Fruit fly (Drosophila melanogaster) whole organism, embryonic: ENCODE data around the gene Gos28.

ENCODE experiments used
- Blimp-1 ChIP-seq: fragments of 200-800 bp; sonication (Bioruptor generic); optimal IDR thresholded peaks from 3 replicates; lab custom pipeline; 2018; ENCODE audit warnings: missing biosample characterization, missing genetic modification characterization, mild to moderate bottlenecking, moderate library complexity, missing genetic modification reagents
- C15 ChIP-seq: fragments of 200-800 bp; sonication (Bioruptor generic); IDR thresholded peaks from 3 replicates; pipeline ENCODE4 v1.3.6; 2022; ENCODE audit warnings: missing biosample characterization, missing genetic modification characterization
- CG10147 ChIP-seq: fragments of 200-800 bp; sonication (Bioruptor generic); optimal IDR thresholded peaks from 2 replicates; lab custom pipeline; 2019; ENCODE audit warnings: missing biosample characterization, mild to moderate bottlenecking, missing genetic modification characterization, moderate library complexity
- CG10209 ChIP-seq: fragments of 200-800 bp; sonication (Bioruptor generic); optimal IDR thresholded peaks from 3 replicates; lab custom pipeline; 2017; ENCODE audit warnings: missing biosample characterization, mild to moderate bottlenecking, missing genetic modification characterization, missing genetic modification reagents
- CG14050 ChIP-seq: fragments of 200-800 bp; sonication (Bioruptor generic); IDR thresholded peaks from 3 replicates; pipeline ENCODE4 v1.3.6; 2022; ENCODE audit warnings: missing biosample characterization, missing genetic modification characterization
- CG14965 ChIP-seq: fragments of 200-800 bp; sonication (Bioruptor generic); optimal IDR thresholded peaks from 2 replicates; lab custom pipeline; 2016; ENCODE audit warnings: missing biosample characterization, missing genetic modification characterization, borderline replicate concordance
- CG15073 ChIP-seq: fragments of 200-800 bp; sonication (Bioruptor generic); optimal IDR thresholded peaks from 2 replicates; lab custom pipeline; 2016; ENCODE audit warnings: missing biosample characterization, missing genetic modification characterization
- CG15696 ChIP-seq: fragments of 200-800 bp; sonication (Bioruptor generic); optimal IDR thresholded peaks from 2 replicates; lab custom pipeline; 2019; ENCODE audit warnings: missing biosample characterization, mild to moderate bottlenecking, missing genetic modification characterization, moderate library complexity
- CG1603 ChIP-seq: fragments of 200-800 bp; sonication (Bioruptor generic); optimal IDR thresholded peaks from 2 replicates; lab custom pipeline; 2019; ENCODE audit warnings: missing biosample characterization, mild to moderate bottlenecking, missing genetic modification characterization, moderate library complexity
- CG17361 ChIP-seq: fragments of 200-800 bp; sonication (Bioruptor generic); IDR thresholded peaks from 3 replicates; pipeline ENCODE4 v1.3.6; 2022; ENCODE audit warnings: missing biosample characterization, missing genetic modification characterization
- CG17912 ChIP-seq: fragments of 200-800 bp; sonication (Bioruptor generic); optimal IDR thresholded peaks from 2 replicates; lab custom pipeline; 2018; ENCODE audit warnings: missing biosample characterization, mild to moderate bottlenecking, missing genetic modification characterization
- CG30403 ChIP-seq: fragments of 200-800 bp; sonication (Bioruptor generic); optimal IDR thresholded peaks from 3 replicates; lab custom pipeline; 2016; ENCODE audit warnings: missing biosample characterization, missing genetic modification characterization
- CG32532 ChIP-seq: fragments of 200-800 bp; sonication (Bioruptor generic); IDR thresholded peaks from 2 replicates; pipeline ENCODE4 v1.3.6; 2022; ENCODE audit warnings: missing biosample characterization, missing genetic modification characterization
- CG3407 ChIP-seq: fragments of 200-800 bp; sonication (Bioruptor generic); optimal IDR thresholded peaks from 2 replicates; lab custom pipeline; 2018; ENCODE audit warnings: missing biosample characterization, mild to moderate bottlenecking, missing genetic modification characterization
- CG4328 ChIP-seq: fragments of 200-800 bp; sonication (Bioruptor generic); optimal IDR thresholded peaks from 3 replicates; lab custom pipeline; 2017; ENCODE audit warnings: missing biosample characterization, missing genetic modification reagents, missing genetic modification characterization
- CG6272 ChIP-seq: fragments of 200-800 bp; sonication (Bioruptor generic); IDR thresholded peaks from 2 replicates; pipeline ENCODE4 v1.3.6; 2022; ENCODE audit warnings: missing biosample characterization, missing genetic modification characterization
- CG6689 ChIP-seq: fragments of 200-800 bp; sonication (Bioruptor generic); IDR thresholded peaks from 2 replicates; pipeline ENCODE4 v1.3.6; 2022; ENCODE audit warnings: missing biosample characterization, missing genetic modification characterization
- CG6791 ChIP-seq: fragments of 200-800 bp; sonication (Bioruptor generic); IDR thresholded peaks from 3 replicates; pipeline ENCODE4 v1.3.6; 2022; ENCODE audit warnings: missing biosample characterization, missing genetic modification characterization; ENCODE audit not compliant: partially characterized antibody
- CG8281 ChIP-seq: fragments of 200-800 bp; sonication (Bioruptor generic); optimal IDR thresholded peaks from 2 replicates; lab custom pipeline; 2018; ENCODE audit warnings: missing biosample characterization, mild to moderate bottlenecking, missing genetic modification characterization, moderate library complexity
- CG9817 ChIP-seq: fragments of 200-800 bp; sonication (Bioruptor generic); optimal IDR thresholded peaks from 2 replicates; lab custom pipeline; 2018; ENCODE audit warnings: missing biosample characterization, mild to moderate bottlenecking, missing genetic modification characterization, moderate library complexity
- CkIIα-i1 ChIP-seq: fragments of 200-800 bp; sonication (Bioruptor generic); IDR thresholded peaks from 2 replicates; pipeline ENCODE4 v1.3.6; 2022; ENCODE audit warnings: missing biosample characterization, missing genetic modification characterization
- Dip3 ChIP-seq: fragments of 200-800 bp; sonication (Bioruptor generic); optimal IDR thresholded peaks from 3 replicates; lab custom pipeline; 2016; ENCODE audit warnings: missing biosample characterization, missing genetic modification characterization
- Ets97D ChIP-seq: fragments of 200-800 bp; sonication (Bioruptor generic); optimal IDR thresholded peaks from 3 replicates; lab custom pipeline; 2016; ENCODE audit warnings: missing biosample characterization, missing genetic modification characterization
- MTF-1 ChIP-seq: fragments of 200-800 bp; sonication (Bioruptor generic); optimal IDR thresholded peaks from 2 replicates; lab custom pipeline; 2018; ENCODE audit warnings: missing biosample characterization, mild to moderate bottlenecking, missing genetic modification characterization, borderline replicate concordance
- Meics ChIP-seq: fragments of 200-800 bp; sonication (Bioruptor generic); optimal IDR thresholded peaks from 2 replicates; lab custom pipeline; 2017; ENCODE audit warnings: missing biosample characterization, mild to moderate bottlenecking, missing genetic modification characterization
- NFAT ChIP-seq: fragments of 200-800 bp; sonication (Bioruptor generic); IDR thresholded peaks from 2 replicates; pipeline ENCODE4 v1.3.6; 2022; ENCODE audit warnings: missing biosample characterization, missing genetic modification characterization
- Nf-YC ChIP-seq: fragments of 200-800 bp; optimal IDR thresholded peaks from 3 replicates; lab custom pipeline; 2019; ENCODE audit warnings: missing biosample characterization, mild to moderate bottlenecking, missing genetic modification characterization, moderate library complexity
- Ptx1 ChIP-seq: fragments of 200-800 bp; sonication (Bioruptor generic); IDR thresholded peaks from 2 replicates; pipeline ENCODE4 v1.3.6; 2022; ENCODE audit warnings: missing biosample characterization, missing genetic modification characterization
- Trl ChIP-seq, 3 experiments: fragments of >200 bp in 2 of 3; fragments of 200-800 bp in 1 of 3; sonication (Bioruptor generic) in 1 of 3; optimal IDR thresholded peaks; 2 replicates in 1 of 3; 3 replicates in 2 of 3; lab custom pipeline; 2016 to 2017; ENCODE audit warnings: missing biosample characterization in 1 of 3, missing genetic modification characterization in 1 of 3
- Xrp1 ChIP-seq: fragments of 200-800 bp; sonication (Bioruptor generic); IDR thresholded peaks from 2 replicates; pipeline ENCODE4 v1.3.6; 2022; ENCODE audit warnings: missing biosample characterization, missing genetic modification characterization
- amos ChIP-seq: fragments of 200-800 bp; sonication (Bioruptor generic); IDR thresholded peaks from 2 replicates; pipeline ENCODE4 v1.3.6; 2022; ENCODE audit warnings: missing biosample characterization, missing genetic modification characterization; ENCODE audit not compliant: partially characterized antibody
- bab2 ChIP-seq: fragments of 200-800 bp; sonication (Bioruptor generic); optimal IDR thresholded peaks from 2 replicates; lab custom pipeline; 2016; ENCODE audit warnings: missing biosample characterization, missing genetic modification characterization
- bsh ChIP-seq, 2 experiments: fragments of 200-800 bp; sonication (Bioruptor generic); optimal IDR thresholded peaks; 2 replicates each; lab custom pipeline; 2017 to 2018; ENCODE audit warnings: mild to moderate bottlenecking in 2 of 2, missing biosample characterization in 2 of 2, missing genetic modification characterization in 2 of 2, moderate library complexity in 1 of 2
- chif ChIP-seq, 2 experiments: fragments of 200-800 bp; sonication (Bioruptor generic); optimal IDR thresholded peaks; 3 replicates each; lab custom pipeline; 2016; ENCODE audit warnings: missing biosample characterization in 2 of 2, missing genetic modification characterization in 2 of 2
- chinmo ChIP-seq: fragments of 200-800 bp; sonication (Bioruptor generic); IDR thresholded peaks from 4 replicates; pipeline ENCODE4 v1.3.6; 2022; ENCODE audit warnings: missing biosample characterization, missing genetic modification characterization; ENCODE audit not compliant: partially characterized antibody
- disco-r ChIP-seq: fragments of 200-800 bp; sonication (Bioruptor generic); optimal IDR thresholded peaks from 2 replicates; lab custom pipeline; 2016; ENCODE audit warnings: missing biosample characterization, missing genetic modification characterization
- ewg ChIP-seq: fragments of 200-800 bp; sonication (Bioruptor generic); optimal IDR thresholded peaks from 3 replicates; lab custom pipeline; 2017; ENCODE audit warnings: mild to moderate bottlenecking, missing biosample characterization, missing genetic modification reagents, missing genetic modification characterization
- gcm2 ChIP-seq: fragments of 200-800 bp; sonication (Bioruptor generic); optimal IDR thresholded peaks from 2 replicates; lab custom pipeline; 2016; ENCODE audit warnings: missing biosample characterization, missing genetic modification characterization
- gsb-n ChIP-seq: fragments of 200-800 bp; sonication (Bioruptor generic); optimal IDR thresholded peaks from 3 replicates; lab custom pipeline; 2018; ENCODE audit warnings: missing biosample characterization, mild to moderate bottlenecking, missing genetic modification characterization
- ind ChIP-seq: fragments of 200-800 bp; sonication (Bioruptor generic); optimal IDR thresholded peaks from 3 replicates; lab custom pipeline; 2016; ENCODE audit warnings: missing biosample characterization, missing genetic modification characterization
- kni ChIP-seq: fragments of 200-800 bp; sonication (Bioruptor generic); optimal IDR thresholded peaks from 3 replicates; lab custom pipeline; 2017; ENCODE audit warnings: mild to moderate bottlenecking, missing biosample characterization, missing genetic modification reagents, missing genetic modification characterization
- mam ChIP-seq: fragments of 200-800 bp; sonication (Bioruptor generic); optimal IDR thresholded peaks from 3 replicates; lab custom pipeline; 2016; ENCODE audit warnings: missing biosample characterization, missing genetic modification characterization
- nerfin-1 ChIP-seq: fragments of 200-800 bp; sonication (Bioruptor generic); optimal IDR thresholded peaks from 3 replicates; lab custom pipeline; 2019; ENCODE audit warnings: missing biosample characterization, mild to moderate bottlenecking, missing genetic modification characterization, moderate library complexity
- rib ChIP-seq: fragments of 200-800 bp; sonication (Bioruptor generic); IDR thresholded peaks from 2 replicates; pipeline ENCODE4 v1.3.6; 2022; ENCODE audit warnings: missing biosample characterization, missing genetic modification characterization
- run ChIP-seq: fragments of 200-800 bp; sonication (Bioruptor generic); optimal IDR thresholded peaks from 3 replicates; lab custom pipeline; 2018; ENCODE audit warnings: missing biosample characterization, mild to moderate bottlenecking, missing genetic modification characterization
- sima ChIP-seq: fragments of 200-800 bp; sonication (Bioruptor generic); optimal IDR thresholded peaks from 2 replicates; lab custom pipeline; 2016; ENCODE audit warnings: missing biosample characterization, missing genetic modification characterization
- ssp ChIP-seq: fragments of 200-800 bp; sonication (Bioruptor generic); IDR thresholded peaks from 2 replicates; pipeline ENCODE4 v1.3.6; 2022; ENCODE audit warnings: missing biosample characterization, missing genetic modification characterization
- vvl ChIP-seq: fragments of 200-800 bp; sonication (Bioruptor generic); IDR thresholded peaks from 2 replicates; pipeline ENCODE4 v1.3.6; 2022; ENCODE audit warnings: missing biosample characterization, missing genetic modification characterization

The Gos28 gene

DNA sequence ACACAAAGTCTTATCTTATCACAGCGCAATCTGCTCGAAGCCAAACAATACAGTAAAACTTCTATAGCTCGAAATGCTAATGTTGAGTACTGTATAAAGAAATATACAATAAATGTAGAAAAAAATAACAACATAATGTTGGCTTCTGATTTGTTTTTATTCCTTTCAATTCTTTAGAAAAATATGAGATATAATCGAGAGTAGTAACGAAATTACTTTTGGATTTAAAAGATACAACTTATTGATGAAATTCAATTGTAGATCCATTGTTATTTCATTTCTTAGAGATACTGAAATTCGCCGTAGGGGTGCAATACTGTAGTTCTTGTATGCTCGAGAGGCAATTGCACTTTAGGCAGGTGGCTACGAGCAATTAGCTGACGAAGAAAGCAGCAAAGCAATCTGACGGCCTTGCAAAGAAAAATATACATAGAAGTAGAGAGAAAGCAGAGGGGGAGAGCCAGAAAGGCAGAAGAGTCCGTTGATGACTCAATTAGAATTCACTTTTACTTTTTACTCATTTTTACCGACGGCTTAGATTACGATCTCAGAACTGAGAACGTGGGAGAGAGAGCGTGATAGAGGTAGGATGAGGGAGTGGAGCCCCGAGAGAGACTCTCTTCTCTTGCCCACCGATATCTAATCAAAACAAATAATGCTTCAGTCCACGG, 7.0 kb downstream of the Gos28 start (continued):
- peak; percentile 79 to 80 for TF ChIP-seq Trl (optimal IDR thresholded peaks at IDR 0.05; lab: Kevin White, UChicago)
- no peak for TF ChIP-seq Trl (GFP tag; optimal IDR thresholded peaks at IDR 0.05; lab: Kevin White, UChicago)
- peak; percentile 10; the same call in 1 of the 2 replicates for TF ChIP-seq NFAT (GFP tag; lab: Robert Waterston, UW)
- TF ChIP-seq CG3407 (GFP tag; lab: Kevin White, UChicago): peak; percentile 29
- TF ChIP-seq CG1603 (tag; lab: Kevin White, UChicago): peak; percentile 39
- TF ChIP-seq CG10209 (GFP tag; lab: Kevin White, UChicago): peak; percentile 2
- peak; percentile 47 for TF ChIP-seq CG4328 (GFP tag; lab: Kevin White, UChicago)
- TF ChIP-seq mam (GFP tag; lab: Kevin White, UChicago): peak; percentile 6
- TF ChIP-seq sima (GFP tag; lab: Kevin White, UChicago): no peak
- peak; percentile 75 for TF ChIP-seq CG30403 (GFP tag; lab: Kevin White, UChicago)
- TF ChIP-seq run: peak; percentile 33
- TF ChIP-seq CG17361 (GFP tag; lab: Robert Waterston, UW): peak; percentile 60; the same call in 2 of the 3 replicates
- TF ChIP-seq CG32532 (GFP tag; lab: Robert Waterston, UW): 0 out of 2 replicates have a peak, but pooled peaks have one; percentile 6
- TF ChIP-seq ind (GFP tag; lab: Kevin White, UChicago): peak; percentile 69
- TF ChIP-seq Xrp1 (GFP tag; lab: Robert Waterston, UW): peak; percentile 44
- TF ChIP-seq Ptx1: peak; percentile 40
- TF ChIP-seq CG6689 (GFP tag; lab: Robert Waterston, UW): peak; percentile 27; the same call in 1 of the 2 replicates
- no peak for TF ChIP-seq CG6272
- no peak for TF ChIP-seq CkIIα-i1 (GFP tag; lab: Robert Waterston, UW)
- TF ChIP-seq CG14965 (GFP tag; lab: Kevin White, UChicago): no peak
- TF ChIP-seq bsh (GFP tag; optimal IDR thresholded peaks at IDR 0.05; lab: Kevin White, UChicago): peak in 1 of 2 experiments; percentile 72
- no peak for TF ChIP-seq amos (GFP tag; lab: Robert Waterston, UW)
- no peak for TF ChIP-seq CG15073 (GFP tag; lab: Kevin White, UChicago)
- 0 out of 4 replicates have a peak, but pooled peaks have one; percentile 19 for TF ChIP-seq chinmo (GFP tag; lab: Robert Waterston, UW)
- no peak for TF ChIP-seq Nf-YC (tag; lab: Kevin White, UChicago)
- no peak for TF ChIP-seq Ets97D (GFP tag; lab: Kevin White, UChicago)
- no peak for TF ChIP-seq CG10147 (GFP tag; lab: Kevin White, UChicago)
- TF ChIP-seq gsb-n (tag; lab: Kevin White, UChicago): peak; percentile 65
- TF ChIP-seq vvl (GFP tag; lab: Robert Waterston, UW): 0 out of 2 replicates have a peak, but pooled peaks have one; percentile 19
- no peak for TF ChIP-seq disco-r (GFP tag; lab: Kevin White, UChicago)
- TF ChIP-seq rib (GFP tag; lab: Robert Waterston, UW): no peak
- no peak for TF ChIP-seq C15
- no peak for TF ChIP-seq gcm2 (GFP tag; lab: Kevin White, UChicago)
- TF ChIP-seq Meics (GFP tag; lab: Kevin White, UChicago): peak; percentile 41
- TF ChIP-seq ewg (GFP tag; lab: Kevin White, UChicago): peak; percentile 43
- TF ChIP-seq kni (GFP tag; lab: Kevin White, UChicago): no peak
- peak; percentile 64 for TF ChIP-seq bab2
- TF ChIP-seq CG6791 (GFP tag; lab: Robert Waterston, UW): no peak
- TF ChIP-seq CG8281: peak; percentile 49
- no peak for TF ChIP-seq CG17912 (GFP tag; lab: Kevin White, UChicago)
- peak; percentile 95 for TF ChIP-seq Blimp-1 (GFP tag; lab: Kevin White, UChicago)
- TF ChIP-seq MTF-1 (GFP tag; lab: Kevin White, UChicago): no peak
- TF ChIP-seq CG9817 (tag; lab: Kevin White, UChicago): peak; percentile 63
- TF ChIP-seq ssp (GFP tag; lab: Robert Waterston, UW): peak; percentile 24; the same call in 1 of the 2 replicates
- peak; percentile 76 for TF ChIP-seq nerfin-1 (tag; lab: Kevin White, UChicago)
- TF ChIP-seq Dip3 (GFP tag; lab: Kevin White, UChicago): no peak
- no peak for TF ChIP-seq CG14050 (GFP tag; lab: Robert Waterston, UW)
- peak in 1 of 2 experiments; percentile 17 for TF ChIP-seq chif (GFP tag; optimal IDR thresholded peaks at IDR 0.05; lab: Kevin White, UChicago)
- peak; percentile 67 for TF ChIP-seq CG15696 (tag; lab: Kevin White, UChicago)
